Worm (Caenorhabditis elegans) whole organism, mixed stage, embryonic: ENCODE data around the gene pin-2.

ENCODE experiments used
- M03D4.4 ChIP-seq: sonication (generic microtip); optimal IDR thresholded peaks from 2 replicates; lab custom pipeline; 2017; ENCODE audit warnings: mild to moderate bottlenecking, missing genetic modification characterization, missing compliant biosample characterization
- ceh-43 ChIP-seq: fragments of 200-800 bp; sonication (Bioruptor generic); optimal IDR thresholded peaks from 2 replicates; lab custom pipeline; 2018; ENCODE audit warnings: mild to moderate bottlenecking, missing genetic modification characterization, moderate library complexity, missing compliant biosample characterization
- ceh-83 ChIP-seq: fragments of 200-800 bp; sonication (Bioruptor generic); optimal IDR thresholded peaks from 2 replicates; lab custom pipeline; 2018; ENCODE audit warnings: mild to moderate bottlenecking, missing genetic modification characterization, missing compliant biosample characterization
- ces-1 ChIP-seq: fragments of 150-350 bp; optimal IDR thresholded peaks from 2 replicates; lab custom pipeline; 2014; ENCODE audit warnings: missing biosample characterization, missing genetic modification reagents, missing genetic modification characterization
- cnd-1 ChIP-seq: fragments of 200-800 bp; sonication (Bioruptor generic); optimal IDR thresholded peaks from 2 replicates; lab custom pipeline; 2018; ENCODE audit warnings: mild to moderate bottlenecking, missing genetic modification characterization, missing compliant biosample characterization
- drap-1 ChIP-seq: fragments of 200-800 bp; sonication (Bioruptor generic); optimal IDR thresholded peaks from 3 replicates; lab custom pipeline; 2018; ENCODE audit warnings: mild to moderate bottlenecking, missing genetic modification characterization, missing compliant biosample characterization
- elt-1 ChIP-seq: sonication (generic microtip); optimal IDR thresholded peaks from 2 replicates; lab custom pipeline; 2017; ENCODE audit warnings: missing genetic modification characterization, mild to moderate bottlenecking, missing compliant biosample characterization, antibody characterized with exemption, moderate library complexity, borderline replicate concordance; ENCODE audit not compliant: insufficient read depth
- elt-3 ChIP-seq: fragments of 150-350 bp; optimal IDR thresholded peaks from 2 replicates; lab custom pipeline; 2014; ENCODE audit warnings: missing biosample characterization, missing genetic modification characterization
- flh-1 ChIP-seq: fragments of 200-800 bp; sonication (Bioruptor generic); optimal IDR thresholded peaks from 2 replicates; lab custom pipeline; 2018; ENCODE audit warnings: mild to moderate bottlenecking, missing genetic modification characterization, moderate library complexity, missing compliant biosample characterization
- ham-2 ChIP-seq: fragments of 200-800 bp; sonication (Bioruptor generic); optimal IDR thresholded peaks from 2 replicates; lab custom pipeline; 2018; ENCODE audit warnings: mild to moderate bottlenecking, missing genetic modification characterization, missing compliant biosample characterization
- hlh-1 ChIP-seq: fragments of 150-350 bp; optimal IDR thresholded peaks from 2 replicates; lab custom pipeline; 2014; ENCODE audit warnings: missing biosample characterization, missing genetic modification reagents, missing genetic modification characterization
- lin-32 ChIP-seq: fragments of 200-800 bp; sonication (Bioruptor generic); optimal IDR thresholded peaks from 2 replicates; lab custom pipeline; 2018; ENCODE audit warnings: mild to moderate bottlenecking, missing genetic modification characterization, missing compliant biosample characterization
- lsy-2 ChIP-seq: fragments of 150-350 bp; optimal IDR thresholded peaks from 2 replicates; lab custom pipeline; 2014; ENCODE audit warnings: missing biosample characterization, missing genetic modification characterization
- mep-1 ChIP-seq: fragments of 150-350 bp; optimal IDR thresholded peaks from 2 replicates; lab custom pipeline; 2017; ENCODE audit warnings: missing biosample characterization, missing genetic modification reagents, missing genetic modification characterization, inconsistent platforms
- mls-2 ChIP-seq: sonication (generic microtip); optimal IDR thresholded peaks from 2 replicates; lab custom pipeline; 2016; ENCODE audit warnings: mild to moderate bottlenecking, missing genetic modification characterization, moderate library complexity, missing compliant biosample characterization
- nhr-12 ChIP-seq: fragments of 150-350 bp; optimal IDR thresholded peaks from 2 replicates; lab custom pipeline; 2014; ENCODE audit warnings: missing biosample characterization, missing genetic modification characterization
- nhr-2 ChIP-seq: fragments of 150-350 bp; optimal IDR thresholded peaks from 2 replicates; lab custom pipeline; 2014; ENCODE audit warnings: missing biosample characterization, missing genetic modification characterization
- nhr-237 ChIP-seq: fragments of 150-350 bp; optimal IDR thresholded peaks from 2 replicates; lab custom pipeline; 2014; ENCODE audit warnings: missing biosample characterization, missing genetic modification characterization
- nhr-28 ChIP-seq: fragments of 150-350 bp; optimal IDR thresholded peaks from 2 replicates; lab custom pipeline; 2014; ENCODE audit warnings: missing biosample characterization, missing genetic modification characterization
- nhr-76 ChIP-seq: sonication (generic microtip); optimal IDR thresholded peaks from 2 replicates; lab custom pipeline; 2017; ENCODE audit warnings: missing biosample characterization, missing genetic modification characterization
- sem-2 ChIP-seq: fragments of 200-800 bp; sonication (Bioruptor generic); optimal IDR thresholded peaks from 2 replicates; lab custom pipeline; 2018; ENCODE audit warnings: mild to moderate bottlenecking, missing genetic modification characterization, missing compliant biosample characterization
- snpc-4 ChIP-seq: fragments of 150-350 bp; optimal IDR thresholded peaks from 2 replicates; lab custom pipeline; 2014; ENCODE audit warnings: missing biosample characterization, missing genetic modification characterization
- sptf-1 ChIP-seq: sonication (generic microtip); optimal IDR thresholded peaks from 2 replicates; lab custom pipeline; 2017; ENCODE audit warnings: mild to moderate bottlenecking, missing genetic modification characterization, moderate library complexity, missing compliant biosample characterization
- tbx-8 ChIP-seq: fragments of 200-800 bp; sonication (Bioruptor generic); optimal IDR thresholded peaks from 2 replicates; lab custom pipeline; 2018; ENCODE audit warnings: mild to moderate bottlenecking, missing genetic modification characterization, moderate library complexity, missing compliant biosample characterization
- unc-120 ChIP-seq: sonication (generic microtip); optimal IDR thresholded peaks from 2 replicates; lab custom pipeline; 2017; ENCODE audit warnings: missing genetic modification characterization, missing compliant biosample characterization; ENCODE audit not compliant: poor library complexity, severe bottlenecking
- unc-39 ChIP-seq: fragments of 150-350 bp; optimal IDR thresholded peaks from 2 replicates; lab custom pipeline; 2014; ENCODE audit warnings: missing biosample characterization, missing genetic modification characterization
- unc-62 ChIP-seq: fragments of 150-350 bp; optimal IDR thresholded peaks from 2 replicates; lab custom pipeline; 2014; ENCODE audit warnings: missing biosample characterization, missing genetic modification reagents, missing genetic modification characterization
- zip-8 ChIP-seq: fragments of 150-350 bp; optimal IDR thresholded peaks from 2 replicates; lab custom pipeline; 2014; ENCODE audit warnings: missing biosample characterization, missing genetic modification characterization

Gene pin-2

DNA sequence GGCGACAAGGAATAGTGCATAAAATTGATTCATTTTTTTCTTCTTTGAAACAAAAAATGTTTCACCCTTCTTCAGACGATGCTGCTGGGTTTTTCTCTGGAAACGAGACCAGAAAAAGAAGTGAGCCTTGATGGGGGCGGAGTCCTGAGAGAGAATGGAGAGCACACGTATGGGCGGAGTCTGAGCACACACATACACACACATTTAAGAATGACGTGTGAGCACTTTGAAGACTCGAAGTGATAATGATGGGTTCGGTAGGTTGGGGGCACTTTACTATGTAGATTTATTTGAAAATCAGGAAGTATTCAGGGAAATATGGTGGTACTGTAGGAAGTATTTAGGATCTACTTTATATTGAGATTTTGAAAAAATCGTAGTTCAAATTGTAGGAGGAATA is 36.2 kb upstream of the pin-2 start, which contains the start of gene flp-9:
TSS of gene flp-9 (minus strand) at position 101 of the 400 bp plus-strand sequence.
- TF ChIP-seq sem-2 (GFP tag; lab: Kevin White, UChicago) (no peak), elt-1 (tag; lab: Kevin White, UChicago) (no peak), drap-1 (GFP tag; lab: Kevin White, UChicago) (no peak), elt-3 (tag; lab: Kevin White, UChicago) (no peak), unc-62 (GFP tag; lab: Kevin White, UChicago) (no peak), lsy-2 (no peak), snpc-4 (tag; lab: Kevin White, UChicago) (no peak), ham-2 (GFP tag; lab: Kevin White, UChicago) (no peak), mls-2 (tag; lab: Kevin White, UChicago) (no peak), M03D4.4 (tag; lab: Kevin White, UChicago) (no peak), hlh-1 (tag; lab: Kevin White, UChicago) (no peak), nhr-237 (no peak), nhr-28 (tag; lab: Kevin White, UChicago) (no peak), nhr-12 (tag; lab: Kevin White, UChicago) (no peak)

- TF ChIP-seq lin-32 (GFP tag; lab: Kevin White, UChicago), result no peak
- no peak for TF ChIP-seq unc-62 (GFP tag; lab: Kevin White, UChicago)
- TF ChIP-seq ces-1 (GFP tag; lab: Kevin White, UChicago), result peak; percentile 83
- TF ChIP-seq ceh-43 (GFP tag; lab: Kevin White, UChicago), result no peak
- no peak for TF ChIP-seq M03D4.4 (tag; lab: Kevin White, UChicago)
Measured at ce11 chrIV:12762782-12763181, 30.9 kb upstream of the pin-2 start.

DNA sequence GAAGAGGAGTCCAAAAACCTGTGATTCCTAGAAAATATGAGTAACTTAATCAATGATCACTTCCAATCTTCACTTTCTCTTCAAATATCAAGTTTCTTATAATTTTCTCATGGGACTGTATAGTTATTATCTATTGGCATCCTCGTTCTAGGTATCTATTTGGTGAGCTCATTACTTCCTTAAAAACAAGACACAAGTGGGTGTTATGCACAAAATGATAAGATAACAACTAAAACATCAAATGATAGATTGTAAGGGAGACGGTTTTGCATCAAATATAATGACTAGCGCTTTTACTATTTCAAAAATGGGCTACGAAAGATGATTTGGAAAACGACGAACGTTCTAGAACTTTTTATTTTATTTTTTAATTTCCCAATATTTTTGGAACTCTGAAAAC is 28.6 kb upstream of the pin-2 start, which contains the start of gene ZK897.10:
TSS of gene ZK897.10 (plus strand) at position 285 of the 400 bp plus-strand sequence.
- TF ChIP-seq ceh-83 (GFP tag; lab: Kevin White, UChicago) (no peak), nhr-2 (no peak), nhr-76 (tag; lab: Kevin White, UChicago) (no peak), unc-39 (tag; lab: Kevin White, UChicago) (no peak), ham-2 (GFP tag; lab: Kevin White, UChicago) (no peak), elt-3 (tag; lab: Kevin White, UChicago) (no peak), hlh-1 (tag; lab: Kevin White, UChicago) (no peak), flh-1 (GFP tag; lab: Kevin White, UChicago) (no peak), sptf-1 (tag; lab: Kevin White, UChicago) (no peak), ceh-43 (GFP tag; lab: Kevin White, UChicago) (no peak), mep-1 (tag; lab: Kevin White, UChicago) (no peak), unc-62 (GFP tag; lab: Kevin White, UChicago) (no peak), snpc-4 (tag; lab: Kevin White, UChicago) (no peak), cnd-1 (no peak), drap-1 (GFP tag; lab: Kevin White, UChicago) (no peak), tbx-8 (GFP tag; lab: Kevin White, UChicago) (no peak), mls-2 (tag; lab: Kevin White, UChicago) (no peak), unc-120 (tag; lab: Kevin White, UChicago) (no peak), ces-1 (GFP tag; lab: Kevin White, UChicago) (no peak)

DNA sequence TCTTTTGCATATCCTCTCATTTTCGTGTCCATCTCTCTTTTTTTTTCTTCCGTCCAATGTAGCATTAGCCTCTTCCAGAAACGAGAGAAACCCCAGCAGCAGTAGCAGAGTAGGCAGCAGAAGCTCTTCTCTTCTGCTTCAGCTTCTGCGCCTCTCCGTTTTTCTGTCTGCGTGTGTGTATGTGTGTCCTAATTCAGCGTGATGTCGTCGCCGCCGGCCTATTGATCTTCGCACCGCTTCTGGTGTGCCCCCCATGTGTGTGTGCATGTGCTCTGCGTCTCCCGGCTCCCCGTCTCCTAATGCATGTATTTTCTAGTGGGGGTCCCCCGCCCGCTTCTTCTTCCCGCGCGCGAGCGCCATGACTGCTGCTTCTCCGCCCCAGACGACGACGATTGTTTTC is 22.2 kb upstream of the pin-2 start:
- TF ChIP-seq mep-1 (tag; lab: Kevin White, UChicago), result no peak
- TF ChIP-seq lsy-2, result peak; percentile 3
- TF ChIP-seq mls-2 (tag; lab: Kevin White, UChicago), result peak; percentile 57
- TF ChIP-seq zip-8, result no peak
- peak; percentile 79 for TF ChIP-seq ces-1 (GFP tag; lab: Kevin White, UChicago)
- TF ChIP-seq sptf-1 (tag; lab: Kevin White, UChicago), result peak; percentile 45
- TF ChIP-seq, all 35 proteins: peak for 4

DNA sequence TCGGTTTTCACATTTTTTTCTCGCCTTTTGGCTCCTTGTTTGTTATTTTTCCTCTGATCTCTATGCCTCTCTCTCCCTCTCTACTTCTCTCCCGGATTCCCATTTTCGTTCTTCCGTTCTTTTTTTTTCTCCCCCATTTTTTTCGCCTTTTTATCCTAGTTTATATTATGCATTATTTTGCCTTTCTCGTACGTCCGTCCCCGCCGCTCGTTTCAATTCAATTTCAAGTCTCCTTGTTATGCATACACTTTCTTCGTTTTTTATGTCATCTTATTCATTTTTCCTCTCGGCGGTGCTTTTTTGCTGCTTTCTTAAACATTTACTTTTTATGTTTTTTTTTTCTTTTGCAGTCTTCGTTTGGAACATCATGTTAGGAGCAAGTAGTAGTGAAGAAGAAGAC is 20.1 kb upstream of the pin-2 start, which contains the start of gene unc-31:
TSS of gene unc-31 (plus strand) at position 349 of the 400 bp plus-strand sequence.
- TF ChIP-seq elt-1 (tag; lab: Kevin White, UChicago), result no peak
- no peak for TF ChIP-seq ceh-43 (GFP tag; lab: Kevin White, UChicago)
- TF ChIP-seq ces-1 (GFP tag; lab: Kevin White, UChicago), result peak; percentile 52
- no peak for TF ChIP-seq ham-2 (GFP tag; lab: Kevin White, UChicago)
- no peak for TF ChIP-seq nhr-76 (tag; lab: Kevin White, UChicago)
- no peak for TF ChIP-seq mep-1 (tag; lab: Kevin White, UChicago)
- TF ChIP-seq lsy-2, result no peak
